Fruit fly (Drosophila melanogaster) whole organism: ENCODE data around the gene CG5612.

Experiments
- CG8478 ChIP-seq: fragments of >200 bp; optimal IDR thresholded peaks from 2 replicates; lab custom pipeline; 2018; ENCODE audit warnings: inconsistent platforms
- Dll ChIP-seq: fragments of >200 bp; optimal IDR thresholded peaks from 2 replicates; lab custom pipeline; 2017
- pan ChIP-seq: fragments of >200 bp; optimal IDR thresholded peaks from 2 replicates; lab custom pipeline; 2017
- psq ChIP-seq: fragments of >200 bp; optimal IDR thresholded peaks from 2 replicates; lab custom pipeline; 2017
- usp ChIP-seq: fragments of >200 bp; optimal IDR thresholded peaks from 2 replicates; lab custom pipeline; 2017; ENCODE audit warnings: missing biosample characterization, missing genetic modification characterization, mixed read lengths

dm6 chr3R:27580274-27581011, 45.4 kb downstream of the CG5612 start:
- no peak for TF ChIP-seq CG8478 (lab: Kevin White, UChicago)
- no peak for TF ChIP-seq psq
- TF ChIP-seq pan (lab: Kevin White, UChicago), result no peak
- TF ChIP-seq usp (GFP tag; lab: Kevin White, UChicago), result no peak
- TF ChIP-seq Dll (lab: Kevin White, UChicago), result no peak
